Fruit fly (Drosophila melanogaster) Kc167 (cell line): Measurements from ENCODE around the gene CtBP.

Source experiments
- Myc ChIP-seq: fragments of >200 bp; optimal IDR thresholded peaks from 2 replicates; lab custom pipeline; 2017; ENCODE audit warnings: missing external identifiers
- Sin3A ChIP-seq: fragments of >200 bp; optimal IDR thresholded peaks from 2 replicates; lab custom pipeline; 2018; ENCODE audit warnings: missing external identifiers
- h ChIP-seq: fragments of >200 bp; optimal IDR thresholded peaks from 3 replicates; lab custom pipeline; 2018; ENCODE audit warnings: missing external identifiers
- insv ChIP-seq: fragments of >200 bp; optimal IDR thresholded peaks from 3 replicates; lab custom pipeline; 2018; ENCODE audit warnings: missing external identifiers
- psq ChIP-seq: fragments of >200 bp; optimal IDR thresholded peaks from 2 replicates; lab custom pipeline; 2017; ENCODE audit warnings: missing external identifiers
- ttk ChIP-seq: sonication (Bioruptor generic); optimal IDR thresholded peaks from 2 replicates; lab custom pipeline; 2017; ENCODE audit warnings: missing external identifiers

CtBP gene

dm6 chr3R:12982982-12983633, 28.3 kb upstream of the CtBP start:
- TF ChIP-seq Sin3A (lab: Kevin White, UChicago) (no peak), Myc (lab: Kevin White, UChicago) (no peak), ttk (lab: Kevin White, UChicago) (no peak), h (lab: Kevin White, UChicago) (no peak), psq (lab: Kevin White, UChicago) (no peak), insv (lab: Kevin White, UChicago) (no peak)

dm6 chr3R:12985828-12986530, 25.5 kb upstream of the CtBP start, which contains the start of gene CG31342:
CG31342 (plus strand) TSS chr3R:12986041.
- no peak for TF ChIP-seq psq (lab: Kevin White, UChicago)
- TF ChIP-seq ttk (lab: Kevin White, UChicago), result no peak
- TF ChIP-seq Sin3A (lab: Kevin White, UChicago), result no peak
- no peak for TF ChIP-seq h (lab: Kevin White, UChicago)
- no peak for TF ChIP-seq insv (lab: Kevin White, UChicago)
- no peak for TF ChIP-seq Myc (lab: Kevin White, UChicago)

dm6 chr3R:12988411-12988810, 23.0 kb upstream of the CtBP start, which contains the start of gene CG14383:
CG14383 (minus strand) TSS chr3R:12988511.
- no peak for TF ChIP-seq insv (lab: Kevin White, UChicago)
- TF ChIP-seq psq (lab: Kevin White, UChicago), result no peak
- no peak for TF ChIP-seq Sin3A (lab: Kevin White, UChicago)
- no peak for TF ChIP-seq ttk (lab: Kevin White, UChicago)
- TF ChIP-seq h (lab: Kevin White, UChicago), result no peak
- TF ChIP-seq Myc (lab: Kevin White, UChicago), result no peak

- no peak for TF ChIP-seq psq (lab: Kevin White, UChicago)
- no peak for TF ChIP-seq ttk (lab: Kevin White, UChicago)
These were observed 18.4 kb upstream of the CtBP start, which contains the start of gene yellow-f for dm6 chr3R:12993018-12993417. yellow-f (minus strand) TSS chr3R:12993201.

dm6 chr3R:12995047-12995446, 16.4 kb upstream of the CtBP start, which contains the start of gene yellow-f2:
yellow-f2 (minus strand) TSS chr3R:12995147.
- TF ChIP-seq psq (lab: Kevin White, UChicago) (no peak), Myc (lab: Kevin White, UChicago) (no peak), insv (lab: Kevin White, UChicago) (no peak), ttk (lab: Kevin White, UChicago) (no peak), h (lab: Kevin White, UChicago) (no peak), Sin3A (lab: Kevin White, UChicago) (no peak)

dm6 chr3R:12995522-12995921, 15.9 kb upstream of the CtBP start, which contains the start of gene CG7488:
CG7488 (plus strand) TSS chr3R:12995620.
- no peak for TF ChIP-seq insv (lab: Kevin White, UChicago)
- TF ChIP-seq Myc (lab: Kevin White, UChicago), result no peak
- TF ChIP-seq Sin3A (lab: Kevin White, UChicago), result no peak
- no peak for TF ChIP-seq psq (lab: Kevin White, UChicago)

- no peak for TF ChIP-seq Myc (lab: Kevin White, UChicago)
- no peak for TF ChIP-seq ttk (lab: Kevin White, UChicago)
- TF ChIP-seq psq (lab: Kevin White, UChicago), result no peak
- no peak for TF ChIP-seq Sin3A (lab: Kevin White, UChicago)
- no peak for TF ChIP-seq h (lab: Kevin White, UChicago)
- TF ChIP-seq insv (lab: Kevin White, UChicago), result no peak
These were observed 13.8 kb upstream of the CtBP start, which contains the start of the genes CG17327, CG44194 and CG7518 for dm6 chr3R:12997550-12998233. CG17327 (minus strand) TSS chr3R:12997726. CG44194 (minus strand) TSS chr3R:12997726. CG7518 (plus strand) TSS chr3R:12998089.

dm6 chr3R:12998234-12998591, 13.2 kb upstream of the CtBP start:
- TF ChIP-seq psq (lab: Kevin White, UChicago) (no peak), ttk (lab: Kevin White, UChicago) (no peak), h (lab: Kevin White, UChicago) (no peak), Myc (lab: Kevin White, UChicago) (no peak)

dm6 chr3R:13009595-13009994, 1.9 kb upstream of the CtBP start, which contains the start of gene CG11656:
CG11656 (plus strand) TSS chr3R:13009895.
- TF ChIP-seq psq (lab: Kevin White, UChicago), result no peak
- TF ChIP-seq insv (lab: Kevin White, UChicago), result no peak
- TF ChIP-seq ttk (lab: Kevin White, UChicago), result no peak

dm6 chr3R:13010905-13011620, 386 bp upstream of the CtBP start, which contains the start of gene CG8031:
CG8031 (minus strand) TSS chr3R:13011310.
- TF ChIP-seq ttk (lab: Kevin White, UChicago) (no peak), Myc (lab: Kevin White, UChicago) (no peak), Sin3A (lab: Kevin White, UChicago) (no peak), psq (lab: Kevin White, UChicago) (no peak), h (lab: Kevin White, UChicago) (no peak), insv (lab: Kevin White, UChicago) (no peak)
